Worm (Caenorhabditis elegans) whole organism, L2 larva: ENCODE measurements around the gene Y37H2A.12.

ENCODE experiments used
- R02D3.7 ChIP-seq: fragments of 150-350 bp; optimal IDR thresholded peaks from 2 replicates; lab custom pipeline; 2014; ENCODE audit warnings: missing biosample characterization, missing genetic modification characterization
- ZK546.5 ChIP-seq: sonication (generic microtip); optimal IDR thresholded peaks from 2 replicates; lab custom pipeline; 2017; ENCODE audit warnings: missing biosample characterization, missing genetic modification characterization
- ceh-16 ChIP-seq: fragments of 150-350 bp; optimal IDR thresholded peaks from 2 replicates; lab custom pipeline; 2014; ENCODE audit warnings: missing biosample characterization, missing genetic modification characterization
- ceh-82 ChIP-seq: fragments of 150-350 bp; optimal IDR thresholded peaks from 2 replicates; lab custom pipeline; 2014; ENCODE audit warnings: missing biosample characterization, missing genetic modification characterization
- elt-1 ChIP-seq: fragments of 150-350 bp; optimal IDR thresholded peaks from 2 replicates; lab custom pipeline; 2014; ENCODE audit warnings: missing biosample characterization, missing genetic modification characterization
- nhr-129 ChIP-seq: fragments of 150-350 bp; optimal IDR thresholded peaks from 2 replicates; lab custom pipeline; 2014; ENCODE audit warnings: missing biosample characterization, missing genetic modification characterization
- nhr-21 ChIP-seq: fragments of 150-350 bp; optimal IDR thresholded peaks from 2 replicates; lab custom pipeline; 2014; ENCODE audit warnings: missing biosample characterization, missing genetic modification characterization
- nhr-77 ChIP-seq: fragments of 150-350 bp; optimal IDR thresholded peaks from 2 replicates; lab custom pipeline; 2014; ENCODE audit warnings: missing biosample characterization, missing genetic modification characterization
- snpc-4 ChIP-seq: fragments of 150-350 bp; optimal IDR thresholded peaks from 2 replicates; lab custom pipeline; 2014; ENCODE audit warnings: missing biosample characterization, missing genetic modification characterization
- unc-62 ChIP-seq: fragments of 150-350 bp; optimal IDR thresholded peaks from 2 replicates; lab custom pipeline; 2014; ENCODE audit warnings: missing biosample characterization, missing genetic modification reagents, missing genetic modification characterization
- ztf-11 ChIP-seq: sonication (generic microtip); optimal IDR thresholded peaks from 2 replicates; lab custom pipeline; 2017; ENCODE audit warnings: missing biosample characterization, missing genetic modification characterization

- no peak for TF ChIP-seq snpc-4 (tag; lab: Kevin White, UChicago)
- no peak for TF ChIP-seq ZK546.5
- TF ChIP-seq elt-1 (tag; lab: Kevin White, UChicago) = no peak
- no peak for TF ChIP-seq ztf-11 (tag; lab: Kevin White, UChicago)
- TF ChIP-seq ceh-16 (tag; lab: Kevin White, UChicago) = no peak
- no peak for TF ChIP-seq nhr-21 (tag; lab: Kevin White, UChicago)
- TF ChIP-seq R02D3.7 (tag; lab: Kevin White, UChicago) = no peak
- no peak for TF ChIP-seq nhr-129 (tag; lab: Kevin White, UChicago)
- TF ChIP-seq unc-62 (GFP tag; lab: Kevin White, UChicago) = no peak
- no peak for TF ChIP-seq ceh-82 (tag; lab: Kevin White, UChicago)
- TF ChIP-seq nhr-77 (tag; lab: Kevin White, UChicago) = no peak
Observed at ce11 chrV:18133177-18133576, 2.2 kb upstream of the Y37H2A.12 start, which contains the start of gene Y37H2A.18.
